Worm (Caenorhabditis elegans) whole organism, midembryonic: ENCODE measurements around the gene F58G1.3.

ENCODE experiments used
- flt-1 ChIP-seq: fragments of 200-800 bp; sonication (Bioruptor generic); IDR thresholded peaks from 2 replicates; pipeline ENCODE4 v1.3.6; 2022; ENCODE audit warnings: missing genetic modification characterization, missing compliant biosample characterization
- tab-1 ChIP-seq: fragments of 200-800 bp; sonication (Bioruptor generic); IDR thresholded peaks from 2 replicates; pipeline ENCODE4 v1.3.6; 2022; ENCODE audit warnings: missing genetic modification characterization, missing compliant biosample characterization
- ztf-23 ChIP-seq: fragments of 200-800 bp; sonication (Bioruptor generic); IDR thresholded peaks from 2 replicates; pipeline ENCODE4 v1.3.6; 2022; ENCODE audit warnings: missing genetic modification reagents, missing genetic modification characterization, missing compliant biosample characterization

DNA sequence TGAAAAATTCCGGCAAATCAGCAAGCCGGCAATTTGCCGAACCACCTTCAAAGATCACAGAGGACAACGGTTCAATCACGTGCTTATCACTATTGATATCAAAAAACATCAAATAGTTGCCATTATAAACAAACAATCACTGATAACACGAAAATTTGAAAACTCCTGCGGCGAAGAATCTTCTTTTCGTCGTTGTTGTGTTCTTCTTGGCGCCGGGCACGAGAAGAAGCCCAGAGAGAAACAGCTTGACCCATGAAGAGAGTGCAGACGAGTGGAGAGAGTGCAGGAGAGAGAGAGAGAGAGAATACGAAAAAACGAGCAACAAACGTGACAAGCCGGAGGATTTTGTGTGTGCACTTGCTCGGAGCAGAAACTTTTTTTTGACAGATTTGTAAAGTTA is 49.4 kb downstream of the F58G1.3 start:
- no peak for TF ChIP-seq ztf-23 (GFP tag; lab: Robert Waterston, UW)
- no peak for TF ChIP-seq flt-1 (GFP tag; lab: Robert Waterston, UW)
- no peak for TF ChIP-seq tab-1 (GFP tag; lab: Robert Waterston, UW)
